Worm (Caenorhabditis elegans) whole organism, L4/young adult: ENCODE data around the gene str-115.

Experiments used
- W03F9.2 ChIP-seq: fragments of 150-350 bp; optimal IDR thresholded peaks from 2 replicates; lab custom pipeline; 2014; ENCODE audit warnings: missing biosample characterization, missing genetic modification characterization
- him-1 ChIP-seq: sonication (generic microtip); optimal IDR thresholded peaks from 2 replicates; lab custom pipeline; 2016; ENCODE audit warnings: missing genotype, missing genetic modification reagents, missing genetic modification characterization, missing compliant biosample characterization

DNA sequence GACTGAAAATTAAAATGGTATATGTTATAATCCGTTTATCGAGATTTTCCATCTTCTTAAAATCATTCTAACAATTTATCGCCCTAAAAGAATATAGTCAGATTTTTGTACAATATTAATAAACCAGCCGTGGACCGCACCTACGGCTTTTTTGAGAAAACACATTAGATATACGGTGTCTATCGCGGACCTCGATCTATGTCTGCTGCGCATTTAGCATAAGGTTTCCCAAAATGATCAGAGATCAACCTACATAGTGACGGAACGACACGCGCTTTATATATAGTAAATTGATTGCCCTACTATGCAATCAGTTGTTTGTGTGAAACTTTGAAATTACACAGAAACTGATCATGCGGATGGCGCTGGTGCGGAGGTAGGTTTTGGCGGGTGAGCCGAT is 23.8 kb downstream of the str-115 start:
- no peak for TF ChIP-seq him-1 (tag; lab: Kevin White, UChicago)
- TF ChIP-seq W03F9.2 (tag; lab: Kevin White, UChicago), result no peak
